Worm (Caenorhabditis elegans) whole organism, L4 larva: ENCODE data around the gene chil-15.

Source experiments
- D1046.2 ChIP-seq: fragments of 200-800 bp; sonication (Bioruptor generic); IDR thresholded peaks from 2 replicates; pipeline ENCODE4 v1.3.6; 2022; ENCODE audit warnings: missing genetic modification characterization, missing compliant biosample characterization
- F37D6.2 ChIP-seq: sonication (generic microtip); optimal IDR thresholded peaks from 2 replicates; lab custom pipeline; 2016; ENCODE audit warnings: mild to moderate bottlenecking, missing genetic modification characterization, missing compliant biosample characterization
- R02D3.7 ChIP-seq: fragments of 150-350 bp; sonication (generic microtip); optimal IDR thresholded peaks from 3 replicates; lab custom pipeline; 2014; ENCODE audit warnings: missing biosample characterization, missing genetic modification characterization
- T20F7.1 ChIP-seq: fragments of 200-800 bp; sonication (Bioruptor generic); optimal IDR thresholded peaks from 2 replicates; lab custom pipeline; 2018; ENCODE audit warnings: mild to moderate bottlenecking, missing genetic modification characterization, missing compliant biosample characterization
- ZK546.5 ChIP-seq, 2 experiments: sonication (generic microtip); optimal IDR thresholded peaks; 2 replicates each; lab custom pipeline; 2017; ENCODE audit warnings: missing biosample characterization in 2 of 2, missing genetic modification characterization in 2 of 2
- ama-1 ChIP-seq: fragments of 150-350 bp; optimal IDR thresholded peaks from 2 replicates; lab custom pipeline; 2014; ENCODE audit warnings: inconsistent platforms, mixed read lengths
- ceh-32 ChIP-seq: sonication (generic microtip); optimal IDR thresholded peaks from 2 replicates; lab custom pipeline; 2016; ENCODE audit warnings: mild to moderate bottlenecking, missing genetic modification characterization, missing compliant biosample characterization; ENCODE audit not compliant: poor library complexity
- ceh-62 ChIP-seq: sonication (generic microtip); optimal IDR thresholded peaks from 2 replicates; lab custom pipeline; 2017; ENCODE audit warnings: missing biosample characterization, missing genetic modification characterization
- cey-2 ChIP-seq: sonication (generic microtip); optimal IDR thresholded peaks from 3 replicates; lab custom pipeline; 2017; ENCODE audit warnings: missing genetic modification characterization, mild to moderate bottlenecking, missing compliant biosample characterization, antibody characterized with exemption, borderline replicate concordance; ENCODE audit not compliant: insufficient read depth
- daf-12 ChIP-seq: fragments of 150-350 bp; optimal IDR thresholded peaks from 2 replicates; lab custom pipeline; 2014; ENCODE audit warnings: missing biosample characterization, missing genetic modification reagents, missing genetic modification characterization
- daf-16 ChIP-seq, 3 experiments: sonication (generic microtip); optimal IDR thresholded peaks; 2 replicates each; lab custom pipeline; 2016 to 2017; ENCODE audit warnings: missing genetic modification characterization in 3 of 3, missing genetic modification reagents in 3 of 3, mild to moderate bottlenecking in 2 of 3, missing compliant biosample characterization in 2 of 3, missing biosample characterization in 1 of 3, moderate library complexity in 1 of 3
- daf-19 ChIP-seq: fragments of 200-800 bp; sonication (Bioruptor generic); conservative IDR thresholded peaks from 2 replicates; pipeline ENCODE4 v1.3.6; 2022; ENCODE audit warnings: missing genetic modification characterization, missing compliant biosample characterization
- dmd-6 ChIP-seq: fragments of 200-800 bp; sonication (Bioruptor generic); IDR thresholded peaks from 2 replicates; pipeline ENCODE4 v1.3.6; 2022; ENCODE audit warnings: missing genetic modification reagents, missing genetic modification characterization, missing compliant biosample characterization
- dmd-9 ChIP-seq: fragments of 200-800 bp; sonication (Bioruptor generic); IDR thresholded peaks from 2 replicates; pipeline ENCODE4 v1.3.6; 2022; ENCODE audit warnings: missing genetic modification reagents, missing genetic modification characterization, missing compliant biosample characterization
- dpl-1 ChIP-seq: fragments of 150-350 bp; optimal IDR thresholded peaks from 2 replicates; lab custom pipeline; 2014; ENCODE audit warnings: missing biosample characterization, missing genetic modification reagents, missing genetic modification characterization
- duxl-1 ChIP-seq: sonication (generic microtip); optimal IDR thresholded peaks from 2 replicates; lab custom pipeline; 2016; ENCODE audit warnings: mild to moderate bottlenecking, missing genetic modification characterization, moderate library complexity, missing compliant biosample characterization; ENCODE audit not compliant: poor library complexity
- dve-1 ChIP-seq: sonication (generic microtip); optimal IDR thresholded peaks from 2 replicates; lab custom pipeline; 2017; ENCODE audit warnings: antibody characterized with exemption, mild to moderate bottlenecking, missing genetic modification characterization, missing compliant biosample characterization; ENCODE audit not compliant: insufficient read depth
- hif-1 ChIP-seq, 2 experiments: sonication (generic microtip); optimal IDR thresholded peaks; 2 replicates each; lab custom pipeline; 2016 to 2017; ENCODE audit warnings: missing compliant biosample characterization in 2 of 2, missing genetic modification characterization in 2 of 2, missing genetic modification reagents in 2 of 2, missing genotype in 2 of 2, mild to moderate bottlenecking in 1 of 2
- hlh-11 ChIP-seq: fragments of 200-800 bp; sonication (Bioruptor generic); optimal IDR thresholded peaks from 2 replicates; lab custom pipeline; 2018; ENCODE audit warnings: mild to moderate bottlenecking, missing genetic modification characterization, missing compliant biosample characterization
- lim-7 ChIP-seq: fragments of 200-800 bp; sonication (Bioruptor generic); IDR thresholded peaks from 2 replicates; pipeline ENCODE4 v1.3.6; 2022; ENCODE audit warnings: missing genetic modification characterization, missing compliant biosample characterization
- lin-1 ChIP-seq: fragments of 200-800 bp; sonication (Bioruptor generic); IDR thresholded peaks from 2 replicates; pipeline ENCODE4 v1.3.6; 2022; ENCODE audit warnings: missing genetic modification reagents, missing genetic modification characterization, missing compliant biosample characterization
- lin-15B ChIP-seq: fragments of 150-350 bp; sonication (generic microtip); optimal IDR thresholded peaks from 3 replicates; lab custom pipeline; 2014; ENCODE audit warnings: missing biosample characterization, missing genetic modification characterization
- lin-29 ChIP-seq: fragments of 200-800 bp; sonication (Bioruptor generic); IDR thresholded peaks from 2 replicates; pipeline ENCODE4 v1.3.6; 2022; ENCODE audit warnings: missing genetic modification reagents, missing genetic modification characterization, missing compliant biosample characterization
- lin-38 ChIP-seq: fragments of 200-800 bp; sonication (Bioruptor generic); IDR thresholded peaks from 2 replicates; pipeline ENCODE4 v1.3.6; 2022; ENCODE audit warnings: missing genetic modification reagents, missing genetic modification characterization, missing compliant biosample characterization
- lir-3 ChIP-seq: sonication (generic microtip); optimal IDR thresholded peaks from 2 replicates; lab custom pipeline; 2016; ENCODE audit warnings: mild to moderate bottlenecking, missing genetic modification characterization, missing compliant biosample characterization
- mdl-1 ChIP-seq, 2 experiments: fragments of 150-350 bp in 1 of 2; sonication (generic microtip) in 1 of 2; optimal IDR thresholded peaks; 2 replicates each; lab custom pipeline; 2014 to 2017; ENCODE audit warnings: missing biosample characterization in 2 of 2, missing genetic modification characterization in 2 of 2
- mep-1 ChIP-seq: fragments of 150-350 bp; sonication (generic microtip); optimal IDR thresholded peaks from 3 replicates; lab custom pipeline; 2014; ENCODE audit warnings: missing biosample characterization, missing genetic modification characterization
- mes-2 ChIP-seq: sonication (generic microtip); optimal IDR thresholded peaks from 2 replicates; lab custom pipeline; 2016; ENCODE audit warnings: missing genotype, mild to moderate bottlenecking, missing genetic modification characterization, missing compliant biosample characterization; ENCODE audit not compliant: poor library complexity, severe bottlenecking
- nhr-111 ChIP-seq: fragments of 200-800 bp; sonication (Bioruptor generic); optimal IDR thresholded peaks from 2 replicates; lab custom pipeline; 2018; ENCODE audit warnings: mild to moderate bottlenecking, missing genetic modification characterization, missing compliant biosample characterization
- nhr-28 ChIP-seq: fragments of 150-350 bp; optimal IDR thresholded peaks from 2 replicates; lab custom pipeline; 2014; ENCODE audit warnings: missing biosample characterization, missing genetic modification characterization
- nhr-6 ChIP-seq: fragments of 150-350 bp; optimal IDR thresholded peaks from 2 replicates; lab custom pipeline; 2014; ENCODE audit warnings: missing biosample characterization, missing genetic modification characterization
- nhr-76 ChIP-seq: fragments of 150-350 bp; optimal IDR thresholded peaks from 2 replicates; lab custom pipeline; 2014; ENCODE audit warnings: missing biosample characterization, missing genetic modification characterization
- nhr-77 ChIP-seq: fragments of 150-350 bp; optimal IDR thresholded peaks from 2 replicates; lab custom pipeline; 2014; ENCODE audit warnings: missing biosample characterization, missing genetic modification characterization
- php-3 ChIP-seq: fragments of 200-800 bp; sonication (Bioruptor generic); IDR thresholded peaks from 2 replicates; pipeline ENCODE4 v1.3.6; 2022; ENCODE audit warnings: missing genetic modification reagents, missing genetic modification characterization, missing compliant biosample characterization
- pqm-1 ChIP-seq: sonication (generic microtip); optimal IDR thresholded peaks from 2 replicates; lab custom pipeline; 2017; ENCODE audit warnings: missing biosample characterization, missing genetic modification characterization
- unc-39 ChIP-seq: sonication (generic microtip); optimal IDR thresholded peaks from 2 replicates; lab custom pipeline; 2017; ENCODE audit warnings: missing biosample characterization, missing genetic modification characterization
- unc-62 ChIP-seq, 3 experiments: fragments of 150-350 bp in 1 of 3; sonication (generic microtip); optimal IDR thresholded peaks in 2 of 3; peaks in 1 of 3; 1 replicate in 1 of 3; 2 replicates in 2 of 3; lab custom pipeline; 2014 to 2017; ENCODE audit warnings: missing biosample characterization in 3 of 3, missing genetic modification characterization in 3 of 3, missing genetic modification reagents in 3 of 3, missing genotype in 1 of 3
- vab-7 ChIP-seq: fragments of 200-800 bp; sonication (Bioruptor generic); IDR thresholded peaks from 2 replicates; pipeline ENCODE4 v1.3.6; 2022; ENCODE audit warnings: missing genetic modification reagents, missing genetic modification characterization, missing compliant biosample characterization
- zfp-2 ChIP-seq: sonication (generic microtip); optimal IDR thresholded peaks from 2 replicates; lab custom pipeline; 2016; ENCODE audit warnings: mild to moderate bottlenecking, missing genetic modification characterization, missing compliant biosample characterization
- zip-2 ChIP-seq: fragments of 150-350 bp; optimal IDR thresholded peaks from 2 replicates; lab custom pipeline; 2014; ENCODE audit warnings: missing biosample characterization, missing genetic modification characterization

The chil-15 gene

DNA sequence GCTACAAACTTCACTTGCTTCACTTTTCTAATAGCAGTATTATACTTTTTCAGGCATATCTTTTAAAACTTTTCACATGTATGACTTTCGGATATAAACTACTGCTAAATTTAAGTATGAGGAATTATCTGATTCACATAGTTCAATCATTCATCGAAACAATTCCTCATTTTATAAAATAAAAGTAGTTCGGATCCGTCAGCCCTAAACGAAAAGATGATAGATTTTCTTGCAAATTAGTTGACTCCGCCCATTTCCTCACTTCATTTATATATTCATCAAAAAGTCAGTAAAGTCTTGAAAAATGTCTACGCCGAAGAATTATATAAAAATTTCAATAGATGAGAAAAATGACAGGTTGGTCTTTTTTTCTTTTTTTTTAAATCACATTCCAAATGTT is 34.1 kb upstream of the chil-15 start, which contains the start of gene chil-27:
Gene chil-27 (plus strand): TSS at position 301 of the 400 bp plus-strand sequence.
- TF ChIP-seq mdl-1 (tag; optimal IDR thresholded peaks at IDR 0.05; lab: Kevin White, UChicago) (no peak), zfp-2 (no peak), zip-2 (tag; lab: Kevin White, UChicago) (no peak), mep-1 (tag; lab: Kevin White, UChicago) (no peak), dpl-1 (no peak)

DNA sequence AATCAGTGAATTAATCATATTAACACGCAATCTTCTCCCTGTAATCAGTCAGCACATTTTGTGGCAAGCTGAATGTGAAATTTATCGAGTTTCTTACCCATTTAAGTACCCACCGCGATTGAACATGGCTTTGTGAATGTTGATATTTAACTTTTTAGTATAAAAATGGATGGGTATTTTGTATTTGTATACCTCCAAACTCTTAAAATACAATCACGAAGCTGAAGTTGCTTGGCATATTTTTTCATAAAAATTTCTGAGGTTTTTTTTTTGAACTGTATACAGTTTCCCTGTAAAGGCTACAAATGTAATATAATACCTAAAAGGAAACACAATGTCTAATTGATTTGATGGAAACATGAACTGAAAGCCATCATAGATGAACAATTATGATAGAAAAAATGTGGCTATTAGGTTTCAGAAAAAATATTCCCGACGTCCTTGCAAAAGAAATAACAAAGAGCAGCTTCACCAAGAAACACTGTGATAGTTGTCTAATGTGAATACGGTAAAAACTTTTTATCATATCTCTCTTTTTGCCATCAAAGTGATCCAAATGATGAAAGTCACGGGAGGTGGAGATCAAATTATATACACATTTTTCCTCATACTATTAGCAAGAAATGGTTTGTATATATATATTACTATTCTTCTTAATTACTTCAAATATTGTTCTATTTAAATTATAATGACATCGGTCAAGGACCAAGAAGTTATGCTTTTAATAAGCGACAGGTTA is 31.1 kb upstream of the chil-15 start, which contains the start of the genes chil-25 and chil-26:
Gene chil-25 (minus strand): TSS at position 101 of the 739 bp plus-strand sequence.
Gene chil-26 (plus strand): TSS at position 689 of the 739 bp plus-strand sequence.
- TF ChIP-seq unc-62 (GFP tag; optimal IDR thresholded peaks at IDR 0.05 in 1 of 2; lab: Kevin White, UChicago): peak in 1 of 2 experiments; percentile 82
- TF ChIP-seq unc-62 (tag; optimal IDR thresholded peaks at IDR 0.05; lab: Kevin White, UChicago): no peak
- no peak for TF ChIP-seq dmd-9 (GFP tag; lab: Robert Waterston, UW)
- TF ChIP-seq, all 104 proteins: peak for 1

- TF ChIP-seq daf-16 (GFP tag; optimal IDR thresholded peaks at IDR 0.05; lab: Kevin White, UChicago) (no peak), daf-16 (tag; optimal IDR thresholded peaks at IDR 0.05; lab: Kevin White, UChicago) (peak; percentile 72), nhr-28 (peak; percentile 40), pqm-1 (tag; lab: Kevin White, UChicago) (peak; percentile 88), hif-1 (tag; optimal IDR thresholded peaks at IDR 0.05; lab: Kevin White, UChicago) (no peak)
These were observed 26.6 kb upstream of the chil-15 start, which contains the start of gene T19H5.6 for ce11 chrII:9470027-9470426. T19H5.6 (minus strand) TSS chrII:9470221.

ce11 chrII:9468414-9468813 is 25.0 kb upstream of the chil-15 start, which contains the start of gene chil-23:
chil-23 (minus strand) TSS chrII:9468611.
- peak; percentile 88 for TF ChIP-seq nhr-28
- no peak for TF ChIP-seq daf-12 (tag; lab: Kevin White, UChicago)
- no peak for TF ChIP-seq duxl-1 (tag; lab: Kevin White, UChicago)
- no peak for TF ChIP-seq F37D6.2 (tag; lab: Kevin White, UChicago)
- no peak for TF ChIP-seq ceh-32 (tag; lab: Kevin White, UChicago)
- TF ChIP-seq T20F7.1 (GFP tag; lab: Kevin White, UChicago): peak; percentile 28
- no peak for TF ChIP-seq cey-2
- peak; percentile 87 for TF ChIP-seq nhr-77 (tag; lab: Kevin White, UChicago)
- TF ChIP-seq zip-2 (tag; lab: Kevin White, UChicago): no peak
- no peak for TF ChIP-seq hlh-11
- no peak for TF ChIP-seq nhr-76 (tag; lab: Kevin White, UChicago)
- TF ChIP-seq dmd-6 (GFP tag; lab: Robert Waterston, UW): peak; percentile 89
- peak; percentile 99 for TF ChIP-seq pqm-1 (tag; lab: Kevin White, UChicago)
- TF ChIP-seq lin-29: no peak
- TF ChIP-seq mes-2 (tag; lab: Kevin White, UChicago): no peak
- TF ChIP-seq nhr-6 (tag; lab: Kevin White, UChicago): no peak
- TF ChIP-seq lin-15B (tag; lab: Kevin White, UChicago): no peak
- no peak for TF ChIP-seq daf-16 (GFP tag; optimal IDR thresholded peaks at IDR 0.05; lab: Kevin White, UChicago)
- TF ChIP-seq daf-16 (tag; optimal IDR thresholded peaks at IDR 0.05; lab: Kevin White, UChicago): peak; percentile 70
- TF ChIP-seq dve-1 (tag; lab: Kevin White, UChicago): peak; percentile 81
- TF ChIP-seq lin-1: 0 out of 2 replicates have a peak, but pooled peaks have one; percentile 44

DNA sequence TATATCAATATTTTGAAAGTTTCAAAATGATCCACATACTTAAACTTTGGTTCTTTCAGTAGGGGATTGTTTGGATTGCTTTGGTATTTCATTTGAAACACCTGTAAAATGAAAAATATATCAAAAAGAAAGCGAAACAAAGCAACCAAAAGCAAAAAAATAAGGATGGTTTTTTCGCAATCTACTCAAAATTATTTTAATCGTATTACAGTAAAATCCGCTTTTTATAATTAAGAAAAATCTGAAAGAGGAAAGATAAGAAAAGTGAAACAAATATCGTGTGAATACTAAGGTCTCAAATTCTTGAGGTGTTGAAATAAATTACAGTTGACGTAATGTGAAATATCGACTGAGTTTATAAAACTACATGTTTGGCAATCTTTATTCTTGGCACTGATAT is 22.7 kb upstream of the chil-15 start, which contains the start of gene chil-22:
Gene chil-22 (minus strand): TSS at position 101 of the 400 bp plus-strand sequence.
- TF ChIP-seq ama-1 (lab: Kevin White, UChicago) (no peak), daf-19 (GFP tag; lab: Robert Waterston, UW) (no peak), zfp-2 (no peak), ceh-62 (tag; lab: Kevin White, UChicago) (no peak), lim-7 (GFP tag; lab: Robert Waterston, UW) (no peak), nhr-111 (GFP tag; lab: Kevin White, UChicago) (no peak), lir-3 (tag; lab: Kevin White, UChicago) (no peak), php-3 (GFP tag; lab: Robert Waterston, UW) (no peak), nhr-76 (tag; lab: Kevin White, UChicago) (no peak), D1046.2 (no peak), lin-29 (no peak), vab-7 (GFP tag; lab: Robert Waterston, UW) (no peak), ZK546.5 (tag; optimal IDR thresholded peaks at IDR 0.05; lab: Kevin White, UChicago) (no peak), unc-39 (tag; lab: Kevin White, UChicago) (no peak), lin-38 (GFP tag; lab: Robert Waterston, UW) (no peak), zip-2 (tag; lab: Kevin White, UChicago) (no peak), R02D3.7 (no peak)
